Fruit fly (Drosophila melanogaster) whole organism, pupa: ENCODE results near the gene CG14866.

ENCODE experiments used
- CG12605 ChIP-seq: fragments of 200-800 bp; sonication (Bioruptor generic); IDR thresholded peaks from 2 replicates; pipeline ENCODE4 v1.3.6; 2022; ENCODE audit warnings: missing biosample characterization, missing genetic modification characterization
- CG13204 ChIP-seq: fragments of 200-800 bp; sonication (Bioruptor generic); optimal IDR thresholded peaks from 2 replicates; lab custom pipeline; 2018; ENCODE audit warnings: missing biosample characterization, mild to moderate bottlenecking, missing genetic modification characterization, moderate library complexity
- CG32121 ChIP-seq: fragments of 200-800 bp; sonication (Bioruptor generic); IDR thresholded peaks from 2 replicates; pipeline ENCODE4 v1.3.6; 2022; ENCODE audit warnings: missing biosample characterization, missing genetic modification characterization
- CG8301 ChIP-seq: fragments of 200-800 bp; sonication (Bioruptor generic); optimal IDR thresholded peaks from 2 replicates; lab custom pipeline; 2018; ENCODE audit warnings: missing biosample characterization, mild to moderate bottlenecking, missing genetic modification characterization
- D1 ChIP-seq: fragments of 200-800 bp; sonication (Bioruptor generic); optimal IDR thresholded peaks from 2 replicates; lab custom pipeline; 2018; ENCODE audit warnings: missing biosample characterization, mild to moderate bottlenecking, missing genetic modification characterization, moderate library complexity
- EcR ChIP-seq: fragments of 200-800 bp; sonication (Bioruptor generic); optimal IDR thresholded peaks from 3 replicates; lab custom pipeline; 2019; ENCODE audit warnings: missing biosample characterization, missing genetic modification characterization, mild to moderate bottlenecking, moderate library complexity, missing genetic modification reagents
- Pif1A ChIP-seq: fragments of 200-800 bp; sonication (Bioruptor generic); optimal IDR thresholded peaks from 3 replicates; lab custom pipeline; 2016; ENCODE audit warnings: missing biosample characterization, missing genetic modification characterization
- Pif1B ChIP-seq: fragments of 200-800 bp; sonication (Bioruptor generic); optimal IDR thresholded peaks from 3 replicates; lab custom pipeline; 2016; ENCODE audit warnings: missing biosample characterization, missing genetic modification characterization
- rn ChIP-seq: fragments of 200-800 bp; sonication (Bioruptor generic); IDR thresholded peaks from 2 replicates; pipeline ENCODE4 v1.3.6; 2022; ENCODE audit warnings: missing biosample characterization, missing genetic modification characterization

DNA sequence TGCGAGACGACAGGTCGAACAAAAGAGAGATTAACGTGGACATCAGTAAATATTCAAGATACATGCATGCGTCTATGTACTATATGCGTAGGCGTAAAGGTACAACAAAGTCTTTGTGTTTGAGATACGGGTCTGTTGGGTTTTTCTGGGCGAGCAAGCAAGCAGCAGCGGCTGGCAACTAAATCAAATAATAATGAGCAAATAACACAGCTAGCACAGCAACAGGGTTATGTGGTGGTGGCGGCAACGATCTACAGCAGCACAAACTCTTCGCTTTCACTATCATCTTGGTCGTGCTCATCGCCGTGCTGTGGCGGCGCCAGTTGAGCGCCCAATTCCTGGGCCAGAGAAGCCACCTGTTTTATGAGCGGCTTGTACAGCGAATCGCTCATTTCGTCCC lies 37.7 kb downstream of the CG14866 start:
- TF ChIP-seq D1 (no peak), EcR (GFP tag; lab: Kevin White, UChicago) (no peak), Pif1A (no peak), CG32121 (GFP tag; lab: Robert Waterston, UW) (no peak), CG8301 (tag; lab: Kevin White, UChicago) (no peak), CG12605 (no peak), rn (GFP tag; lab: Robert Waterston, UW) (no peak), Pif1B (no peak), CG13204 (GFP tag; lab: Kevin White, UChicago) (no peak)
